Worm (Caenorhabditis elegans) whole organism, early embryonic: ENCODE results near the gene ptr-1.

Experiments
- B0310.2 ChIP-seq: sonication (generic microtip); optimal IDR thresholded peaks from 2 replicates; lab custom pipeline; 2016; ENCODE audit warnings: mild to moderate bottlenecking, missing genetic modification characterization, missing compliant biosample characterization
- F13C5.2 ChIP-seq: sonication (generic microtip); optimal IDR thresholded peaks from 2 replicates; lab custom pipeline; 2017; ENCODE audit warnings: mild to moderate bottlenecking, missing genetic modification characterization, inconsistent platforms, missing compliant biosample characterization
- aly-1 ChIP-seq: sonication (generic microtip); optimal IDR thresholded peaks from 2 replicates; lab custom pipeline; 2016; ENCODE audit warnings: missing genetic modification characterization, missing compliant biosample characterization
- ama-1 ChIP-seq: fragments of 150-350 bp; optimal IDR thresholded peaks from 2 replicates; lab custom pipeline; 2014
- ceh-13 ChIP-seq: fragments of 200-800 bp; sonication (Bioruptor generic); optimal IDR thresholded peaks from 2 replicates; lab custom pipeline; 2018; ENCODE audit warnings: mild to moderate bottlenecking, missing genetic modification characterization, missing compliant biosample characterization
- ceh-36 ChIP-seq: sonication (generic microtip); optimal IDR thresholded peaks from 2 replicates; lab custom pipeline; 2016; ENCODE audit warnings: missing genetic modification characterization, inconsistent platforms, missing compliant biosample characterization
- ets-7 ChIP-seq: sonication (generic microtip); optimal IDR thresholded peaks from 2 replicates; lab custom pipeline; 2016; ENCODE audit warnings: missing genotype, missing genetic modification characterization, missing compliant biosample characterization
- flt-1 ChIP-seq: fragments of 200-800 bp; sonication (Bioruptor generic); IDR thresholded peaks from 2 replicates; pipeline ENCODE4 v1.3.6; 2022; ENCODE audit warnings: missing genetic modification characterization, missing compliant biosample characterization
- hmbx-1 ChIP-seq: sonication (generic microtip); optimal IDR thresholded peaks from 2 replicates; lab custom pipeline; 2016; ENCODE audit warnings: mild to moderate bottlenecking, missing genetic modification characterization, missing compliant biosample characterization
- hmg-4 ChIP-seq: fragments of 200-800 bp; sonication (Bioruptor generic); optimal IDR thresholded peaks from 2 replicates; lab custom pipeline; 2018; ENCODE audit warnings: mild to moderate bottlenecking, missing genetic modification characterization, missing compliant biosample characterization
- hnd-1 ChIP-seq: sonication (generic microtip); optimal IDR thresholded peaks from 2 replicates; lab custom pipeline; 2016; ENCODE audit warnings: missing genetic modification characterization, missing compliant biosample characterization
- pes-1 ChIP-seq: fragments of 200-800 bp; sonication (Bioruptor generic); IDR thresholded peaks from 2 replicates; pipeline ENCODE4 v1.3.6; 2022; ENCODE audit warnings: missing genetic modification reagents, missing genetic modification characterization, missing compliant biosample characterization
- scrt-1 ChIP-seq: fragments of 200-800 bp; sonication (Bioruptor generic); IDR thresholded peaks from 2 replicates; pipeline ENCODE4 v1.3.6; 2022; ENCODE audit warnings: missing genetic modification characterization, missing compliant biosample characterization
- sea-1 ChIP-seq: fragments of 200-800 bp; sonication (Bioruptor generic); conservative IDR thresholded peaks from 2 replicates; pipeline ENCODE4 v1.3.6; 2022; ENCODE audit warnings: missing genetic modification characterization, missing compliant biosample characterization
- tbx-11 ChIP-seq: fragments of 200-800 bp; sonication (Bioruptor generic); IDR thresholded peaks from 2 replicates; pipeline ENCODE4 v1.3.6; 2022; ENCODE audit warnings: missing genetic modification characterization, missing compliant biosample characterization
- tbx-37 ChIP-seq: fragments of 200-800 bp; sonication (Bioruptor generic); conservative IDR thresholded peaks from 2 replicates; pipeline ENCODE4 v1.3.6; 2022; ENCODE audit warnings: missing genetic modification reagents, missing genetic modification characterization, missing compliant biosample characterization
- tra-4 ChIP-seq: sonication (generic microtip); optimal IDR thresholded peaks from 2 replicates; lab custom pipeline; 2017; ENCODE audit warnings: missing genetic modification characterization, missing compliant biosample characterization

ptr-1 gene

DNA sequence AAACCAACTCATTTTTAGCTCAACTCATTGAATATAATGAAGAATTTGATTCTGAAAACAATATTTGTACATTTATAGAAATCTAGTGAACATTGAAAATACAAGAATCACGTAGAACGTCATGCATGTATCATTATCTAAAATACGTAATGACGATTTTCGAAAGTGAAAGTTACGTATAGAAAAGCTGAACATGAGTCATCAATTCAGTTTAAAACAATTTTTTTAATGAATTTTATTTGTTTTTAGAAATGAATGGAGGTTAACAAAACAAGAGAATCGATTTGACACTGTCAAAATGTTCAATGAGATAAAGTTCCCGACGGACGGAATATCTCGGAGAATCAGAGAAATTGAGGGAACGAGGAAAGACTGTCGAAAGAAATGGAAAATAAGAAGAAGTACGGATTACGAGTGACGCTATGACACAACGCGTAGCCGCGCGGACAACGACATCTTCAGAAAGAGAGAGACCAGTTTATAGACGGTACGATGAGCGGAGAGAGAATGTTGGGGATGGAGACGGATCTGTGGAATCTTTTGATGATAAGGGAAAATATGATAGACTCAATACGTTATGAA lies at the start of gene ptr-1:
ptr-1 (minus strand) TSS at position 51 of the 582 bp plus-strand sequence.
- TF ChIP-seq B0310.2 (tag; lab: Kevin White, UChicago) (no peak), sea-1 (GFP tag; lab: Robert Waterston, UW) (no peak), ets-7 (no peak), pes-1 (GFP tag; lab: Robert Waterston, UW) (no peak), tbx-11 (GFP tag; lab: Robert Waterston, UW) (no peak), tra-4 (tag; lab: Kevin White, UChicago) (no peak), hmbx-1 (tag; lab: Kevin White, UChicago) (no peak), scrt-1 (GFP tag; lab: Robert Waterston, UW) (no peak), F13C5.2 (tag; lab: Kevin White, UChicago) (no peak), ceh-13 (GFP tag; lab: Kevin White, UChicago) (no peak), ceh-36 (tag; lab: Kevin White, UChicago) (no peak)

- no peak for TF ChIP-seq hmbx-1 (tag; lab: Kevin White, UChicago)
- TF ChIP-seq ama-1 (lab: Kevin White, UChicago), result no peak
- TF ChIP-seq ceh-13 (GFP tag; lab: Kevin White, UChicago), result no peak
- no peak for TF ChIP-seq ceh-36 (tag; lab: Kevin White, UChicago)
- TF ChIP-seq pes-1 (GFP tag; lab: Robert Waterston, UW), result no peak
- TF ChIP-seq tbx-11 (GFP tag; lab: Robert Waterston, UW), result no peak
- no peak for TF ChIP-seq flt-1 (GFP tag; lab: Robert Waterston, UW)
- no peak for TF ChIP-seq hmg-4
- no peak for TF ChIP-seq F13C5.2 (tag; lab: Kevin White, UChicago)
- no peak for TF ChIP-seq B0310.2 (tag; lab: Kevin White, UChicago)
- TF ChIP-seq sea-1 (GFP tag; lab: Robert Waterston, UW), result no peak
- TF ChIP-seq aly-1, result no peak
- no peak for TF ChIP-seq hnd-1
- TF ChIP-seq tbx-37 (GFP tag; lab: Robert Waterston, UW), result no peak
- no peak for TF ChIP-seq tra-4 (tag; lab: Kevin White, UChicago)
- no peak for TF ChIP-seq scrt-1 (GFP tag; lab: Robert Waterston, UW)
- TF ChIP-seq ets-7, result no peak
Observed at ce11 chrV:9225675-9226144, 44.2 kb upstream of the ptr-1 start, which contains the start of gene F07C3.2. TSS of gene F07C3.2 (plus strand) at chrV:9226094.

- no peak for TF ChIP-seq pes-1 (GFP tag; lab: Robert Waterston, UW)
- TF ChIP-seq aly-1, result no peak
- TF ChIP-seq scrt-1 (GFP tag; lab: Robert Waterston, UW), result no peak
- TF ChIP-seq flt-1 (GFP tag; lab: Robert Waterston, UW), result no peak
- no peak for TF ChIP-seq hmbx-1 (tag; lab: Kevin White, UChicago)
- no peak for TF ChIP-seq ceh-13 (GFP tag; lab: Kevin White, UChicago)
- TF ChIP-seq B0310.2 (tag; lab: Kevin White, UChicago), result no peak
- TF ChIP-seq tbx-37 (GFP tag; lab: Robert Waterston, UW), result no peak
- TF ChIP-seq hmg-4, result no peak
- no peak for TF ChIP-seq ceh-36 (tag; lab: Kevin White, UChicago)
- TF ChIP-seq ets-7, result no peak
- no peak for TF ChIP-seq tbx-11 (GFP tag; lab: Robert Waterston, UW)
- no peak for TF ChIP-seq F13C5.2 (tag; lab: Kevin White, UChicago)
- TF ChIP-seq ama-1 (lab: Kevin White, UChicago), result no peak
Observed at ce11 chrV:9224981-9225380, 43.5 kb upstream of the ptr-1 start.

DNA sequence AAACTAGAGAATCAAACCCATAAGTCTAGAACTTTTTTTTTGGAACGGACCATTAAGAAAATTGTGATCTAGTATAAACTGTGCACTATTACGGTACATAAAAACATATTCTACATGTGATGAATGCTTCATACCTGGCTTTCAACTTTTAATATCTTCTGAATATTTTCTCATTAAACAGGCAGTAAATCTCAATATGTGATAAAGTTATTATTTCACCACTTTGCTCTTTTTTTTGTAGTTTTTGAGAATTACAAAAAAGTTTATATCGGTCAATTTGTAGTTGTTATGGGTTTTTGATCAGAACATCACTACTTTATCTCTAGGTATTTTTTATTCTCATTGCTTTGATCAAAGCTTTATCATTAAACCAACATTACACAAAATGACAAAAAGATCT lies 42.9 kb upstream of the ptr-1 start:
- TF ChIP-seq tra-4 (tag; lab: Kevin White, UChicago) (no peak), hmbx-1 (tag; lab: Kevin White, UChicago) (no peak), hnd-1 (no peak), sea-1 (GFP tag; lab: Robert Waterston, UW) (no peak), scrt-1 (GFP tag; lab: Robert Waterston, UW) (no peak), B0310.2 (tag; lab: Kevin White, UChicago) (no peak), tbx-11 (GFP tag; lab: Robert Waterston, UW) (no peak), tbx-37 (GFP tag; lab: Robert Waterston, UW) (no peak), hmg-4 (no peak), F13C5.2 (tag; lab: Kevin White, UChicago) (no peak), flt-1 (GFP tag; lab: Robert Waterston, UW) (no peak), ceh-36 (tag; lab: Kevin White, UChicago) (no peak), aly-1 (no peak), ceh-13 (GFP tag; lab: Kevin White, UChicago) (no peak), ets-7 (no peak)

- TF ChIP-seq tra-4 (tag; lab: Kevin White, UChicago), result no peak
- no peak for TF ChIP-seq tbx-11 (GFP tag; lab: Robert Waterston, UW)
- no peak for TF ChIP-seq hmg-4
- TF ChIP-seq B0310.2 (tag; lab: Kevin White, UChicago), result no peak
- no peak for TF ChIP-seq ets-7
- TF ChIP-seq ceh-13 (GFP tag; lab: Kevin White, UChicago), result no peak
Observed at ce11 chrV:9222819-9223218, 41.3 kb upstream of the ptr-1 start.

DNA sequence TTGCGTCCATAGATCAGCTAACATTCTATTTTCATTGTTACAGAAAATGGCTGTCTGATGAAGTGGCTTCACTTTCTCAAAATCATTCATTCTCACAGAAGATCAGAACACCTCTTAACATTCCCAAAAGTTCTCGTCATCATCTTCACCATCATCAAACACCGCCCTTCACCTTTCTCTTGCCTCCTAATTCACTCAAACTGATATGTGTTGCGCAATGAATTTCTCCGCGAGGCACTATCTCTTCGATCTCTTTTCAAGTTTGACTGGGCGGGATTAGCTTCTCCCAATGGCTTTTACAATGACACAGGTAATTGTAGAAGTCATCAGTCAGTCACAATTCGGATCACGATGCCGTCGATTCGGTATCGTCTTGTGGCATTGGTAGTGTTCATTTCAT lies 40.0 kb upstream of the ptr-1 start, which contains the start of gene grd-6:
grd-6 (plus strand) TSS at position 301 of the 400 bp plus-strand sequence.
- TF ChIP-seq ama-1 (lab: Kevin White, UChicago) (no peak), aly-1 (no peak), tbx-37 (GFP tag; lab: Robert Waterston, UW) (no peak), ceh-36 (tag; lab: Kevin White, UChicago) (no peak), sea-1 (GFP tag; lab: Robert Waterston, UW) (no peak), ets-7 (no peak)

DNA sequence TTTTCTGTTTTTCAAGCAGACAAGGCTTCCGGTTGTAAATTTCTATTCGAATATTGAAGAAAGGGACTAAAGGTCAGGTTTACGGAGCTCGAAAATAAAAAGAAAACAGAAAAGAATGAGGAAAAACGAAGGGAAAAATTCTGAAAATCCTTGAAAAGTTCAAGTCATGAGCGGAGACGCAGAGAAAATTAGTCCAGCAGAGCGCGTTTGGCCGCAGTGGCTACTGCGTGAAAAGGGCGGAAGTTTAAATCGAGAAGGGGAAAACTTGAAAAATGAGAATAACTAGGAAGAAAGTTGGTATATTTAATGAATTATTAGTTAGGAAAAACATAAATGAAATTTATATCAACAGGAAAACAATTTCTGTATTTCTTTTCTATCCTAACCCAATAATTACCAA lies 38.9 kb upstream of the ptr-1 start:
- TF ChIP-seq pes-1 (GFP tag; lab: Robert Waterston, UW) (no peak), F13C5.2 (tag; lab: Kevin White, UChicago) (peak; percentile 14), tbx-37 (GFP tag; lab: Robert Waterston, UW) (no peak), flt-1 (GFP tag; lab: Robert Waterston, UW) (no peak), B0310.2 (tag; lab: Kevin White, UChicago) (no peak), hmbx-1 (tag; lab: Kevin White, UChicago) (no peak)
